1 worm cellular context compared by ENCODE assay signal in the genomic region with DNA sequence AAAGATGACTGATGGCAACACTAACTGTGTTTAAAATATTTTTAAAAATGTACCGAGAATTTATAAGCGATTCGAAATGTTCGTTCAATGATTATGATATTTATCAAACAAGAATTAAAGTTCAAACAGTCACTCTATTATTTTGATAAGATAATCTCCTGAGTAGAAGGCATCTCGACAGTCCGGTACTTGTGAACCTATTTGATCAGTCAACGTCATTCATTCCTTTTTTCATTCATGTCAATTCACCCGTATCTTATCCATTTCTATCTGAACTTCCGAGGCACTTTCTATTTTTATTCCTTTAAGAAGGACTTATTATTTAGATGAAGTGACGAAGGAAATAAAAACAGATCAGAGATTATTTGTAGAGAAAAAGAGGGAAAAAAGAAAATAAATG.
A peak's percentile ranks its signal among the peaks of the same experiment; 100 is the strongest.
TF ChIP-seq lines count a peak whose summit lies in the region.

A gene (plus strand): TSS at position 365 of the 400 bp plus-strand sequence.

TF ChIP-seq in whole organism, L1 larva, 84 proteins besides CTCF, POLR2A, EP300 and RAD21 (continued from another document):
- TF ChIP-seq nhr-71 (tag; optimal IDR thresholded peaks at IDR 0.05; lab: Kevin White, UChicago) (peak; percentile 38), lir-3 (tag; optimal IDR thresholded peaks at IDR 0.05; lab: Kevin White, UChicago; ENCODE audit: poor library complexity) (no peak), fkh-8 (tag; optimal IDR thresholded peaks at IDR 0.05; lab: Kevin White, UChicago) (no peak), ceh-8 (GFP tag; optimal IDR thresholded peaks at IDR 0.05; lab: Kevin White, UChicago) (no peak), unc-86 (tag; optimal IDR thresholded peaks at IDR 0.05; lab: Kevin White, UChicago) (no peak), dpl-1 (GFP tag; optimal IDR thresholded peaks at IDR 0.05; lab: Kevin White, UChicago) (no peak), nhr-85 (tag; lab: Kevin White, UChicago) (peak; percentile 88), lin-35 (GFP tag; optimal IDR thresholded peaks at IDR 0.05; lab: Kevin White, UChicago) (no peak), lin-15B (tag; optimal IDR thresholded peaks at IDR 0.05; lab: Kevin White, UChicago) (no peak), C34B4.2 (tag; optimal IDR thresholded peaks at IDR 0.05; lab: Kevin White, UChicago) (no peak), dsc-1 (tag; optimal IDR thresholded peaks at IDR 0.05; lab: Kevin White, UChicago) (peak; percentile 11)
